Worm (Caenorhabditis elegans) whole organism, mixed stage, embryonic: ENCODE results near the gene algn-13.

Experiments used
- blmp-1 ChIP-seq: fragments of 150-350 bp; optimal IDR thresholded peaks from 2 replicates; lab custom pipeline; 2014; ENCODE audit warnings: missing biosample characterization, missing genetic modification characterization
- elt-1 ChIP-seq: sonication (generic microtip); optimal IDR thresholded peaks from 2 replicates; lab custom pipeline; 2017; ENCODE audit warnings: missing genetic modification characterization, mild to moderate bottlenecking, missing compliant biosample characterization, antibody characterized with exemption, moderate library complexity, borderline replicate concordance; ENCODE audit not compliant: insufficient read depth
- elt-3 ChIP-seq: fragments of 150-350 bp; optimal IDR thresholded peaks from 2 replicates; lab custom pipeline; 2014; ENCODE audit warnings: missing biosample characterization, missing genetic modification characterization
- ham-2 ChIP-seq: fragments of 200-800 bp; sonication (Bioruptor generic); optimal IDR thresholded peaks from 2 replicates; lab custom pipeline; 2018; ENCODE audit warnings: mild to moderate bottlenecking, missing genetic modification characterization, missing compliant biosample characterization
- lin-13 ChIP-seq: fragments of 150-350 bp; optimal IDR thresholded peaks from 2 replicates; lab custom pipeline; 2014; ENCODE audit warnings: missing biosample characterization, missing genetic modification characterization
- nhr-2 ChIP-seq: fragments of 150-350 bp; optimal IDR thresholded peaks from 2 replicates; lab custom pipeline; 2014; ENCODE audit warnings: missing biosample characterization, missing genetic modification characterization
- nhr-28 ChIP-seq: fragments of 150-350 bp; optimal IDR thresholded peaks from 2 replicates; lab custom pipeline; 2014; ENCODE audit warnings: missing biosample characterization, missing genetic modification characterization
- nhr-76 ChIP-seq: sonication (generic microtip); optimal IDR thresholded peaks from 2 replicates; lab custom pipeline; 2017; ENCODE audit warnings: missing biosample characterization, missing genetic modification characterization
- pha-4 ChIP-seq: fragments of 150-350 bp; optimal IDR thresholded peaks from 2 replicates; lab custom pipeline; 2018; ENCODE audit warnings: missing biosample characterization, missing genetic modification reagents, missing genetic modification characterization
- snpc-4 ChIP-seq: fragments of 150-350 bp; optimal IDR thresholded peaks from 2 replicates; lab custom pipeline; 2014; ENCODE audit warnings: missing biosample characterization, missing genetic modification characterization

DNA sequence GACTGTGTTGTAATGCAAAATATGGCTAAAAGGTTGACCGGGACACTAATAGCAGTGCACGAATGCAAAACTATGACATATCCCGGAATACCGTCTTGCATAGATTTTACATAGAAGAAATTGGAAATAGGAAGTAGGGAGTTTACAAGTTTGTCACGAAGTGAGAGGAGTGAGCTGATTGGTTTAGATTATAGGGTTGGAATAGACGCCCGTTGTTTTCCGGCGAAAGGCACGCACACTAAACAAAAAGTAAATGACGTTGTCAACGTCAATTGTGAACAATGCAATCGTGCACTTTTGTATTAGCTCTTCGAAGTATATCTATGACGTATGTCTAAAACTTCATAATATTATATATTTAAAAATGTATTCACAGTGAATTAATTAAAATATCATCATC, 861 bp downstream of the algn-13 start, which contains the start of gene srh-24:
- TF ChIP-seq elt-3 (tag; lab: Kevin White, UChicago) (no peak), elt-1 (no peak), pha-4 (no peak), ham-2 (GFP tag; lab: Kevin White, UChicago) (no peak), snpc-4 (tag; lab: Kevin White, UChicago) (no peak), nhr-28 (no peak), lin-13 (no peak), nhr-76 (tag; lab: Kevin White, UChicago) (no peak), nhr-2 (tag; lab: Kevin White, UChicago) (no peak), blmp-1 (tag; lab: Kevin White, UChicago) (no peak)
